Fruit fly (Drosophila melanogaster) whole organism, embryonic: ENCODE results near the gene Sfxn2.

Experiments used
- Adf1 ChIP-seq: fragments of 200-800 bp; sonication (Bioruptor generic); IDR thresholded peaks from 2 replicates; pipeline ENCODE4 v1.3.6; 2022; ENCODE audit warnings: missing biosample characterization, missing genetic modification characterization
- Antp ChIP-seq: fragments of 200-800 bp; sonication (Bioruptor generic); optimal IDR thresholded peaks from 3 replicates; lab custom pipeline; 2016; ENCODE audit warnings: missing biosample characterization, missing genetic modification characterization
- CG11696 ChIP-seq: fragments of 200-800 bp; sonication (Bioruptor generic); IDR thresholded peaks from 2 replicates; pipeline ENCODE4 v1.3.6; 2022; ENCODE audit warnings: missing biosample characterization, missing genetic modification characterization
- CG17912 ChIP-seq: fragments of 200-800 bp; sonication (Bioruptor generic); optimal IDR thresholded peaks from 2 replicates; lab custom pipeline; 2018; ENCODE audit warnings: missing biosample characterization, mild to moderate bottlenecking, missing genetic modification characterization
- CG18599 ChIP-seq: fragments of 200-800 bp; sonication (Bioruptor generic); optimal IDR thresholded peaks from 3 replicates; lab custom pipeline; 2017; ENCODE audit warnings: missing biosample characterization, missing genetic modification characterization, mild to moderate bottlenecking, moderate library complexity, missing genetic modification reagents
- Chrac-16 ChIP-seq: fragments of 200-800 bp; sonication (Bioruptor generic); optimal IDR thresholded peaks from 3 replicates; lab custom pipeline; 2016; ENCODE audit warnings: missing biosample characterization, missing genetic modification characterization
- Oli ChIP-seq: fragments of 200-800 bp; sonication (Bioruptor generic); optimal IDR thresholded peaks from 2 replicates; lab custom pipeline; 2018; ENCODE audit warnings: missing biosample characterization, mild to moderate bottlenecking, missing genetic modification characterization, moderate library complexity
- Rfx ChIP-seq: fragments of 200-800 bp; sonication (Bioruptor generic); IDR thresholded peaks from 2 replicates; pipeline ENCODE4 v1.3.6; 2022; ENCODE audit warnings: missing biosample characterization, missing genetic modification characterization
- chm ChIP-seq: fragments of 200-800 bp; sonication (Bioruptor generic); IDR thresholded peaks from 2 replicates; pipeline ENCODE4 v1.3.6; 2022; ENCODE audit warnings: missing biosample characterization, missing genetic modification characterization

dm6 chr3L:19071173-19071844, 8.3 kb downstream of the Sfxn2 start:
- TF ChIP-seq CG11696 (GFP tag; lab: Robert Waterston, UW) (no peak), chm (GFP tag; lab: Robert Waterston, UW) (0 out of 2 replicates have a peak, but pooled peaks have one; percentile 10), Oli (tag; lab: Kevin White, UChicago) (no peak), Antp (GFP tag; lab: Kevin White, UChicago) (no peak), Chrac-16 (GFP tag; lab: Kevin White, UChicago) (no peak), CG17912 (no peak), Rfx (GFP tag; lab: Robert Waterston, UW) (peak; percentile 64), CG18599 (peak; percentile 78), Adf1 (GFP tag; lab: Robert Waterston, UW) (no peak)
